Fruit fly (Drosophila melanogaster) Kc167 (cell line): ENCODE data around the gene del.
A peak's percentile ranks its signal among the peaks of the same experiment; 100 is the strongest.

Experiments
- Myc ChIP-seq: fragments of >200 bp; optimal IDR thresholded peaks from 2 replicates; lab custom pipeline; 2017; ENCODE audit warnings: missing external identifiers
- Sin3A ChIP-seq: fragments of >200 bp; optimal IDR thresholded peaks from 2 replicates; lab custom pipeline; 2018; ENCODE audit warnings: missing external identifiers
- h ChIP-seq: fragments of >200 bp; optimal IDR thresholded peaks from 3 replicates; lab custom pipeline; 2018; ENCODE audit warnings: missing external identifiers
- insv ChIP-seq: fragments of >200 bp; optimal IDR thresholded peaks from 3 replicates; lab custom pipeline; 2018; ENCODE audit warnings: missing external identifiers
- psq ChIP-seq: fragments of >200 bp; optimal IDR thresholded peaks from 2 replicates; lab custom pipeline; 2017; ENCODE audit warnings: missing external identifiers
- ttk ChIP-seq: sonication (Bioruptor generic); optimal IDR thresholded peaks from 2 replicates; lab custom pipeline; 2017; ENCODE audit warnings: missing external identifiers

Gene del

dm6 chr2L:21141714-21142500, 6.4 kb downstream of the del start, which contains the start of gene Dap160:
TSS of gene Dap160 (minus strand) at chr2L:21142347.
- no peak for TF ChIP-seq psq (lab: Kevin White, UChicago)
- TF ChIP-seq insv = no peak
- TF ChIP-seq h = no peak
- no peak for TF ChIP-seq ttk (lab: Kevin White, UChicago)
- TF ChIP-seq Sin3A (lab: Kevin White, UChicago) = no peak
- TF ChIP-seq Myc = no peak

dm6 chr2L:21135764-21136163, 12.6 kb downstream of the del start:
- TF ChIP-seq Sin3A (lab: Kevin White, UChicago) = no peak
- TF ChIP-seq insv = no peak
- TF ChIP-seq ttk (lab: Kevin White, UChicago) = no peak
- no peak for TF ChIP-seq psq (lab: Kevin White, UChicago)
- no peak for TF ChIP-seq h
- no peak for TF ChIP-seq Myc

- no peak for TF ChIP-seq insv
- no peak for TF ChIP-seq h
- TF ChIP-seq Sin3A (lab: Kevin White, UChicago) = no peak
- no peak for TF ChIP-seq psq (lab: Kevin White, UChicago)
- TF ChIP-seq Myc = no peak
- TF ChIP-seq ttk (lab: Kevin White, UChicago) = no peak
These were observed 32.7 kb downstream of the del start for dm6 chr2L:21115687-21116086.

dm6 chr2L:21113546-21113945, 34.8 kb downstream of the del start:
- TF ChIP-seq h (no peak), Myc (no peak), ttk (lab: Kevin White, UChicago) (no peak)

DNA sequence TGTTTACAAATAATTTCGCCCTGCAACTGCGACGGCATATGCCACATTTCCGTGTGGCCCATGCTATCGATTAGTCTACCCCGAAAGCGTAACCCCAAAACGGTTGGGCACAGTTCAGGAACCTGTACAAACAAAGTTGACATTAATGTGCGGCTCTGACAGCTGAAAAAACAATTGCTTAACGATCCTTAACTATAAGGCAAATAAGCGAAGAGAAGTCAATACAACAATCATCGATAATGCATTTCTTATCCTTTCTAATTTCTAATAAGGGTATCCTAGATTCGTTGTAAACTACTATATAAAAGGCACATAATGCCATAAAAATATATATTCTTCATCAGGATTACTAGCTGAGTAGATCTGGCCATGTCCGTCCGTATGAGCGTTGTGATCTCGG, 36.5 kb downstream of the del start:
- TF ChIP-seq psq (lab: Kevin White, UChicago) (no peak), ttk (lab: Kevin White, UChicago) (no peak), Myc (no peak), insv (no peak), Sin3A (lab: Kevin White, UChicago) (no peak), h (no peak)

- TF ChIP-seq insv (no peak), ttk (lab: Kevin White, UChicago) (no peak), psq (lab: Kevin White, UChicago) (no peak), Sin3A (lab: Kevin White, UChicago) (no peak), Myc (no peak), h (no peak)
These were observed 38.7 kb downstream of the del start for dm6 chr2L:21109680-21110079.

DNA sequence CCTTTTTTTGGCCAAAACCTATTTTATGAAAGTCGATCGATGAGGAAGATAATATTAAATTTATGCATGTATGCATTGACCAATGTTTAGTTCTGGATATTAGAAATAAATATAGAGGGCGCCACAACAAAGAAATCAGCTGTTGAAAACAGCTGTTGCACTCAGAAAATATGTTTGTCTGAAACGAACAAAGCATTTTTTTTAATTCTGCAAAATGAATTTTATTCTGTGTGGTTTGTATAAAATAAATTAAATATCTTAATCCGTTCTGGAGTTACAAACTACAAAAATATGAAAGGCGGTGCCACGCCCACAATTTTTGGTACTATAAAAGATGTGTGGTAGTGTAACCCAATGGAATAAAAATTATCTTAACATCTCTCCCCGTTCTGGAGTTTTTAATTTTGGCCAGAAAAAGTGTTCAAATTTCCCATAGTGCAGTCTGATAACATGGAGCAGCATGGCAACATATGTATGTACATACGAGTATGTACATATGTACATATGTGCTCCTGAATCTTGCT, 39.5 kb downstream of the del start:
- TF ChIP-seq h = no peak

DNA sequence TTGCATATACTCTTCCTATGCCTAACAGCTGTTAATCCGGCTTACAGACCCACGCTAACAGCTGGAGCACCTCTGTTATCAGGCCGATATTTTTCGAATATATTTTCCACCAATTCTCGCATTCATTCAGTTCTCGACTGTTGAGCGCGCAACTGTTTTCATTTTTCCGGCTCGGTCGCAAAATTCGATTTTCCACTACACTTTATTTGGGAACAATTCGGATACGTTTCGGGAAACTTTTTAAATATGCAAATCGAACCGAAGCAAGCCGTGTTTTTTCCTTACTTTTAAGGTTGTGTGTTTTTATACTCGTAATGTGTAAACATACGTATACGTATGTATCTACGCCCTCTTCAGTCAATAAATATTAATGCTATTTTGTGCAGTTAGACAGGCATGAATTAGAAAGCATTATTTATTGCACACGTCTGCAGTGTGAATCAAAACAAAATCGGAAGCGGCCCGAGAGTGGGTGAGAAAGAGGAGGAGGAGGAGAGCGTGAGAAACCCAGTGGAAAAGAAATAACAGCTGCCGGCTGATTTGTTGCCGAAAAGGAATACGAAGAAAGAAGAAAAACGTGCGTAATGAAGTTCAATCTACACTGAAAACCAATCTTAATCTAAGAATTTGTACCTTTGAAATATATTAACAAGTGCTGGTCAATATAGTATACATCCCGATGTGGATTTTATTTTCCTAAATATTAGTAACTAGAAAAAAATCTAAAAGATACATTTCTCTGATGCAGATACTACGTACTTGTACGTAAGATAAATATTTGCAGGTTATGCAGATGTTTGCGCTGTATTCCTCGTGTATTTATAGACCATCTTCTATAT, 40.5 kb downstream of the del start:
- TF ChIP-seq h (no peak), insv (no peak), Sin3A (lab: Kevin White, UChicago) (no peak), psq (lab: Kevin White, UChicago) (peak; percentile 80), Myc (no peak), ttk (lab: Kevin White, UChicago) (no peak)

DNA sequence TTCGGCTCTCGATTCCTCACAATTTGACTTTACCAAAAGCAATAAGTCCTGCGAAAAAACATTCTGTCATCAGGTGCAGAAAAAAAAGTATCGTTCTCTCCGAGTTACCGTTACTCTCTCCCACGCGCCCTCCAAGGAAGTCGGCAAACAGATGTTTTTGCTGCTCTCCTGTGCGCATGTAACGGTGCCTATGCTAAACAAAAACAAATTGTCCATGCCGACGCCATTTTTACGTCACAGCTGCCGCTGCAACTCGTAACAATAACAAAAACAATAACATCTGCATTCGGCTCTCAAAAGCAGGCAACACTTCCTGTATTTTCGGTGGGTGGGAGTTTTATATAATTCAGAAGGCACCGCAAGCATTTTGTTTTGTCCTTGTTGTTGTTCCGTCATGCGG, 43.2 kb downstream of the del start:
- TF ChIP-seq ttk (lab: Kevin White, UChicago) (no peak), h (no peak), Myc (no peak), Sin3A (lab: Kevin White, UChicago) (no peak), psq (lab: Kevin White, UChicago) (no peak), insv (no peak)

DNA sequence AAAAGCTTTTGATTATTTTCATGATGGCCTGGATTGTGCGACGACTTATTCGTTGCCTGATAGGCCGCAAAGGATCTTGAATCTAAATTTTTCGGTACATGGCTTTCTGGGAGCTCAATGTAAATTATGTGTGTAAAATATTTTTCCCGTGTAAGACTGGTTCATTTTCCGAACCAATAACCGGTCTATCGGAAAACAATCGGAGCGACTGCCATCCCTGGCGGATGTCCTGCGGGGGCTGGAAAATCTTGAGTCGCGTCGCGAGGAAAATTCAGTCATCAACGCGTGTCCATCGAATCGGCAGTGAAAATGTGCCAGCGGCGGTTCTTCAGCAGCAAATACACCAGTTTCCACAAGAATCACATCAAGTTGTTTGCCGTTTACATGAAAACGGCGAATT, 44.0 kb downstream of the del start, which contains the start of the genes CG46307 and Nhe2:
Gene CG46307 (plus strand): TSS at position 243 of the 400 bp plus-strand sequence.
Gene Nhe2 (plus strand): TSS at position 243 of the 400 bp plus-strand sequence.
- TF ChIP-seq h (no peak), ttk (lab: Kevin White, UChicago) (no peak), Myc (no peak), Sin3A (lab: Kevin White, UChicago) (no peak), insv (no peak), psq (lab: Kevin White, UChicago) (no peak)

DNA sequence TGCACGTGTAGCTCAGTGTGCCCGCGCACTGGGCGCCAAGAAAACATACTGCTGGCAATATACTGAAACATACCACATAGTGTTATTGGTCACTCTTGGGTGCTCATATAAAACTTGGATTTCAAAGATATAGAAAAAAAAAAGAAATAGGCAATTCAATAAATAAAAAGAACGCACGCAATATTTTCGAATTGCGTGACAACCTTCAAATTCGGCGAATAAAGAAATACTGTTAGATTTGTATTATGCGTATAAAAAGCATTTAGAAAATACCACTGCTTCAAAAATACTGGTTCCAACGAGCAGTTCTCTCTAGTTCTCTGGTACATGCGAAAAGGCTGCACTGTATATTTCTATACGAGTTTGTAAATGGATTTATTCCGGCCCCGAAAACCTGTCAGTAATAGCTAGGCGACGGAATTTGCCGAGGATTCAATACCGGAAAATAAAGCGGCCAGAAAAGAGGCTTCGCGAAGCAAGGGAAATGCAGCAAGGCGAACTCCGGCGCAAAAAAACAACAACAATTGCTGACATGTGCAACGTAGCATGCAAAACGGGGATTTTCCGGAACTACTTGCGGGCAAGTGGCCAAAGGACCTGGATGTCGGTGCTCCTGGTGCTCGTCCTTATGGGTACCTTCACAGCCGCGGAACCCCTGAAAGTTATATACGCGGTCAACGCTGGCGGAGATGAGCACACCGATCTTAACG, 45.8 kb downstream of the del start, which contains the start of gene CG9257:
Gene CG9257 (plus strand): TSS at position 345 of the 710 bp plus-strand sequence.
- no peak for TF ChIP-seq Sin3A (lab: Kevin White, UChicago)
- no peak for TF ChIP-seq insv
- TF ChIP-seq psq (lab: Kevin White, UChicago) = no peak
- TF ChIP-seq Myc = no peak
- TF ChIP-seq h = no peak
- TF ChIP-seq ttk (lab: Kevin White, UChicago) = no peak

dm6 chr2L:21097850-21098249, 50.5 kb downstream of the del start:
- TF ChIP-seq Myc (no peak), insv (no peak), ttk (lab: Kevin White, UChicago) (no peak), Sin3A (lab: Kevin White, UChicago) (no peak), h (no peak), psq (lab: Kevin White, UChicago) (no peak)
